Fruit fly (Drosophila melanogaster) S2 (cell line): Measurements from ENCODE around the gene obst-A.

Experiments used
- CG8478 ChIP-seq: fragments of >200 bp; optimal IDR thresholded peaks from 2 replicates; lab custom pipeline; 2018
- CTCF ChIP-seq, 2 experiments: fragments of >200 bp; optimal IDR thresholded peaks; 2 replicates each; lab custom pipeline; 2018

DNA sequence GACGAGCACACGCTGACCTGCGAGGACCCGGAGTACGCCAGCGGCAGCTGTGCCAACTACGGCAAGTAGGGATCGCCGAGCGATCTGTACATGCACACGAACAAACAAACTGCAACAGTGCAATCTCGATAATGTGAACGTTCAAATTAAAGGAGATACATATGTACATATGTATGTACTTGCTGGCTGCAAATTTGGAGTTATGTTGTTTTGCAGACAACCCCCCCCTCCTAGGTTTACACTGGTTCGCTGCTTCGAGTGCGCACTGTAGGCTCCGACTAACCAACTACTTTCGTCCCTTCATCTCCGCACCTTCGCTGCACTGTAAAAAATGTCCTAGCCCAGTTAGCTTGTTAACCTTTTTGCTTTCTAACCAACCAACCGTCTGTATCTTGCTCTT, 8.1 kb downstream of the obst-A start:
- no peak for TF ChIP-seq CTCF (optimal IDR thresholded peaks at IDR 0.05; lab: Kevin White, UChicago)
- no peak for TF ChIP-seq CG8478 (lab: Kevin White, UChicago)
